Worm (Caenorhabditis elegans): ENCODE measurements around the gene T28A11.22.

- TF ChIP-seq blmp-1 (tag; optimal IDR thresholded peaks at IDR 0.05): no peak
- no peak for TF ChIP-seq lsy-2 (tag; optimal IDR thresholded peaks at IDR 0.05)
Observed at ce11 chrV:3288134-3288533, 30.8 kb downstream of the T28A11.22 start.

All from whole organism, mixed stage, embryonic.